Worm (Caenorhabditis elegans) whole organism, L2 larva: ENCODE measurements around the gene srg-8.

Experiments used
- C34F6.9 ChIP-seq: fragments of 150-350 bp; optimal IDR thresholded peaks from 2 replicates; lab custom pipeline; 2014; ENCODE audit warnings: missing biosample characterization, missing genetic modification characterization
- F13H6.1 ChIP-seq: sonication (generic microtip); optimal IDR thresholded peaks from 2 replicates; lab custom pipeline; 2016; ENCODE audit warnings: missing genetic modification characterization, missing compliant biosample characterization
- R02D3.7 ChIP-seq: fragments of 150-350 bp; optimal IDR thresholded peaks from 2 replicates; lab custom pipeline; 2014; ENCODE audit warnings: missing biosample characterization, missing genetic modification characterization
- Y55F3AM.14 ChIP-seq: fragments of 200-800 bp; sonication (Bioruptor generic); optimal IDR thresholded peaks from 2 replicates; lab custom pipeline; 2018; ENCODE audit warnings: mild to moderate bottlenecking, missing genetic modification characterization, missing compliant biosample characterization
- ZK546.5 ChIP-seq: sonication (generic microtip); optimal IDR thresholded peaks from 2 replicates; lab custom pipeline; 2017; ENCODE audit warnings: missing biosample characterization, missing genetic modification characterization
- aly-2 ChIP-seq: fragments of 150-350 bp; optimal IDR thresholded peaks from 2 replicates; lab custom pipeline; 2014; ENCODE audit warnings: missing biosample characterization, missing genetic modification characterization
- ama-1 ChIP-seq: fragments of 150-350 bp; optimal IDR thresholded peaks from 2 replicates; lab custom pipeline; 2018; ENCODE audit warnings: inconsistent platforms
- blmp-1 ChIP-seq: sonication (generic microtip); optimal IDR thresholded peaks from 2 replicates; lab custom pipeline; 2017; ENCODE audit warnings: missing genetic modification characterization, mild to moderate bottlenecking, missing compliant biosample characterization, antibody characterized with exemption, moderate library complexity; ENCODE audit not compliant: insufficient read depth
- ceh-16 ChIP-seq: fragments of 150-350 bp; optimal IDR thresholded peaks from 2 replicates; lab custom pipeline; 2014; ENCODE audit warnings: missing biosample characterization, missing genetic modification characterization
- ceh-82 ChIP-seq: fragments of 150-350 bp; optimal IDR thresholded peaks from 2 replicates; lab custom pipeline; 2014; ENCODE audit warnings: missing biosample characterization, missing genetic modification characterization
- crh-2 ChIP-seq: sonication (generic microtip); optimal IDR thresholded peaks from 2 replicates; lab custom pipeline; 2017; ENCODE audit warnings: missing biosample characterization, missing genetic modification characterization
- dmd-4 ChIP-seq: sonication (generic microtip); optimal IDR thresholded peaks from 2 replicates; lab custom pipeline; 2017; ENCODE audit warnings: missing biosample characterization, missing genetic modification characterization
- egl-27 ChIP-seq: sonication (generic microtip); optimal IDR thresholded peaks from 3 replicates; lab custom pipeline; 2017; ENCODE audit warnings: missing biosample characterization, missing genetic modification reagents, missing genetic modification characterization
- elt-1 ChIP-seq: fragments of 150-350 bp; optimal IDR thresholded peaks from 2 replicates; lab custom pipeline; 2014; ENCODE audit warnings: missing biosample characterization, missing genetic modification characterization
- fos-1 ChIP-seq: fragments of 150-350 bp; optimal IDR thresholded peaks from 2 replicates; lab custom pipeline; 2014; ENCODE audit warnings: missing biosample characterization, missing genetic modification characterization
- gmeb-1 ChIP-seq: fragments of 150-350 bp; optimal IDR thresholded peaks from 2 replicates; lab custom pipeline; 2014; ENCODE audit warnings: missing biosample characterization, missing genetic modification characterization
- lin-11 ChIP-seq: fragments of 150-350 bp; sonication (generic microtip); optimal IDR thresholded peaks from 2 replicates; lab custom pipeline; 2014; ENCODE audit warnings: missing biosample characterization, missing genetic modification characterization, inconsistent platforms, mixed read lengths
- lin-13 ChIP-seq: fragments of 150-350 bp; optimal IDR thresholded peaks from 2 replicates; lab custom pipeline; 2014; ENCODE audit warnings: missing biosample characterization, missing genetic modification reagents, missing genetic modification characterization
- lin-39 ChIP-seq: fragments of 150-350 bp; optimal IDR thresholded peaks from 2 replicates; lab custom pipeline; 2014; ENCODE audit warnings: missing biosample characterization, missing genetic modification reagents, missing genetic modification characterization
- mab-5 ChIP-seq: fragments of 150-350 bp; optimal IDR thresholded peaks from 2 replicates; lab custom pipeline; 2014; ENCODE audit warnings: missing biosample characterization, missing genetic modification characterization
- mbf-1 ChIP-seq: sonication (generic microtip); optimal IDR thresholded peaks from 2 replicates; lab custom pipeline; 2017; ENCODE audit warnings: missing biosample characterization, missing genetic modification characterization
- nhr-10 ChIP-seq: sonication (generic microtip); optimal IDR thresholded peaks from 2 replicates; lab custom pipeline; 2017; ENCODE audit warnings: missing biosample characterization, missing genetic modification characterization
- nhr-11 ChIP-seq: fragments of 150-350 bp; optimal IDR thresholded peaks from 2 replicates; lab custom pipeline; 2014; ENCODE audit warnings: missing biosample characterization, missing genetic modification characterization
- nhr-12 ChIP-seq: fragments of 150-350 bp; optimal IDR thresholded peaks from 2 replicates; lab custom pipeline; 2014; ENCODE audit warnings: missing biosample characterization, missing genetic modification characterization
- nhr-129 ChIP-seq: fragments of 150-350 bp; optimal IDR thresholded peaks from 2 replicates; lab custom pipeline; 2014; ENCODE audit warnings: missing biosample characterization, missing genetic modification characterization
- nhr-21 ChIP-seq: fragments of 150-350 bp; optimal IDR thresholded peaks from 2 replicates; lab custom pipeline; 2014; ENCODE audit warnings: missing biosample characterization, missing genetic modification characterization
- nhr-23 ChIP-seq: fragments of 150-350 bp; optimal IDR thresholded peaks from 2 replicates; lab custom pipeline; 2014; ENCODE audit warnings: missing biosample characterization, missing genetic modification reagents, missing genetic modification characterization
- nhr-237 ChIP-seq: fragments of 150-350 bp; optimal IDR thresholded peaks from 2 replicates; lab custom pipeline; 2014; ENCODE audit warnings: missing biosample characterization, missing genetic modification characterization
- nhr-25 ChIP-seq: fragments of 150-350 bp; sonication (generic microtip); optimal IDR thresholded peaks from 3 replicates; lab custom pipeline; 2014; ENCODE audit warnings: missing biosample characterization, missing genetic modification characterization
- nhr-6 ChIP-seq: fragments of 150-350 bp; optimal IDR thresholded peaks from 2 replicates; lab custom pipeline; 2014; ENCODE audit warnings: missing biosample characterization, missing genetic modification characterization
- nhr-77 ChIP-seq: fragments of 150-350 bp; optimal IDR thresholded peaks from 2 replicates; lab custom pipeline; 2014; ENCODE audit warnings: missing biosample characterization, missing genetic modification characterization
- peb-1 ChIP-seq: fragments of 150-350 bp; optimal IDR thresholded peaks from 2 replicates; lab custom pipeline; 2014; ENCODE audit warnings: missing biosample characterization, missing genetic modification characterization
- sem-4 ChIP-seq: fragments of 150-350 bp; optimal IDR thresholded peaks from 2 replicates; lab custom pipeline; 2014; ENCODE audit warnings: missing biosample characterization, missing genetic modification reagents, missing genetic modification characterization
- skn-1 ChIP-seq: sonication (generic microtip); optimal IDR thresholded peaks from 2 replicates; lab custom pipeline; 2017; ENCODE audit warnings: missing biosample characterization, missing genetic modification characterization
- sma-3 ChIP-seq: sonication (generic microtip); optimal IDR thresholded peaks from 2 replicates; lab custom pipeline; 2016; ENCODE audit warnings: missing genetic modification reagents, missing genetic modification characterization, missing compliant biosample characterization
- sma-9 ChIP-seq, 2 experiments: fragments of 150-350 bp in 1 of 2; sonication (generic microtip) in 1 of 2; optimal IDR thresholded peaks; 2 replicates each; lab custom pipeline; 2014 to 2016; ENCODE audit warnings: missing genetic modification characterization in 2 of 2, mild to moderate bottlenecking in 1 of 2, missing biosample characterization in 1 of 2, missing compliant biosample characterization in 1 of 2, missing genetic modification reagents in 1 of 2, moderate library complexity in 1 of 2
- unc-39 ChIP-seq: fragments of 150-350 bp; optimal IDR thresholded peaks from 2 replicates; lab custom pipeline; 2014; ENCODE audit warnings: missing biosample characterization, missing genetic modification characterization
- unc-55 ChIP-seq: fragments of 150-350 bp; sonication (generic microtip); optimal IDR thresholded peaks from 3 replicates; lab custom pipeline; 2014; ENCODE audit warnings: missing biosample characterization, missing genetic modification reagents, missing genetic modification characterization
- unc-62 ChIP-seq: fragments of 150-350 bp; optimal IDR thresholded peaks from 2 replicates; lab custom pipeline; 2014; ENCODE audit warnings: missing biosample characterization, missing genetic modification reagents, missing genetic modification characterization
- zag-1 ChIP-seq: fragments of 150-350 bp; optimal IDR thresholded peaks from 2 replicates; lab custom pipeline; 2014; ENCODE audit warnings: missing biosample characterization, missing genetic modification characterization
- ztf-11 ChIP-seq: sonication (generic microtip); optimal IDR thresholded peaks from 2 replicates; lab custom pipeline; 2017; ENCODE audit warnings: missing biosample characterization, missing genetic modification characterization
- ztf-4 ChIP-seq: fragments of 150-350 bp; optimal IDR thresholded peaks from 2 replicates; lab custom pipeline; 2014; ENCODE audit warnings: missing biosample characterization, missing genetic modification characterization

Gene srg-8

DNA sequence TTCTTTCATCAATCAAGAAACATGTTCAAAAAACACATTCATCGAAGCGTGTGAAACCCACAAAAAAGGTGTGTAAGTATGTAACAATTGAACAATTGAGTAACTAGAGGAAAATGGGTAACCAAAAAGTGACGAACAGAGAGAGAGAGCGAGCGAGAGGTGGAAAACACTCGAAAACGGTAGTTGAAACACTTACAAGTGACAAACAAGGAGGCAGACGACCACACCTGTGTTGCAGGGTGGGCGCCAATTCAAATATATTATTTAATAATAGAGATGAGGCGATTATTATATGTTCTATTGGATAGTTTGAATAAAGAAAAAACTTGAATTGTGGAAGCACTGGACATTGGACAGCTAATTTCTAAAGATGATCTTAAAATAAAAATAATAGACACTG is 34.7 kb upstream of the srg-8 start:
- TF ChIP-seq nhr-129 (tag; lab: Kevin White, UChicago) (peak; percentile 2), gmeb-1 (tag; lab: Kevin White, UChicago) (no peak)
- TF ChIP-seq, all 48 proteins: peak for 1

DNA sequence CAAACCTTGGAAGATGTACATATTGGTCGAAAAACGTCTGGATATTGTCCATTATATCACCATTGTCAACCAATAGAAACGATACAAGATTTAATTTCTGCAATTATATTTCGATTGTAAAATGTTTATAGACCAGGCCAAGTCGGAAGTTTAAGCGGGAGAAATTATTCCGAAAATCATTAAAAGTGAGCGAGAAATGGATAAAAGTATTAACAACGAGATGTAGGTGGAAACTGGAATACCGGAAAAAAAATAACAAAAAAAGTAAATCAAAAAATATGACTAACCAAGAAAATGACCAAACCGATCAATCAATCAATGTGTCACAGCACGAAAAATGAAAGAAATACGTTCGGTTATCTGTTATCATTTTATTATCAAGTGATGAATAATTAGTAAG is 32.6 kb upstream of the srg-8 start, which contains the start of gene F47D12.6:
TSS of gene F47D12.6 (minus strand) at position 101 of the 400 bp plus-strand sequence.
- TF ChIP-seq nhr-21 (tag; lab: Kevin White, UChicago) (no peak), Y55F3AM.14 (GFP tag; lab: Kevin White, UChicago) (no peak), unc-39 (no peak), fos-1 (tag; lab: Kevin White, UChicago) (peak; percentile 41), peb-1 (tag; lab: Kevin White, UChicago) (no peak), R02D3.7 (tag; lab: Kevin White, UChicago) (no peak)

DNA sequence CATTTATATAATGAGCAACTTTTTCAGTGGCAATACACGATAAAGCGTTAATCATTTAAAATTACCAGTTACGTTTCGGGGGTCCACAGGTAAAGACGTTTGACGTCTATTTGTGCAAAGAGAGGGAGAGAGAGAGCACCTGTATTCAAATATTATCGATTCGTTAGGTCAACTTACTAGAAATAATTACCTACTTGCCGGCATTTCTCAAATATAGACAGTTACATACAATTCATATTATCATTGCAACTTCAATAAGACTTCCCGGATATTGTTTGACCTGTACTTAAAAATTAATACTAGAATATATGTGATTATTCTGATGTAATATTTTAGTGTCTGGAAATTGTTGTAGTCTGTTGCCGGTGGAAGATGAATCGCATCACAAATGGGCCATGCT is 31.3 kb upstream of the srg-8 start, which contains the start of gene gadr-3:
TSS of gene gadr-3 (minus strand) at position 101 of the 400 bp plus-strand sequence.
- TF ChIP-seq nhr-10 (tag; lab: Kevin White, UChicago) (no peak), mab-5 (no peak), R02D3.7 (tag; lab: Kevin White, UChicago) (no peak), nhr-11 (tag; lab: Kevin White, UChicago) (no peak), F13H6.1 (tag; lab: Kevin White, UChicago) (no peak), fos-1 (tag; lab: Kevin White, UChicago) (no peak), ZK546.5 (tag; lab: Kevin White, UChicago) (no peak), blmp-1 (tag; lab: Kevin White, UChicago) (no peak), ceh-82 (tag; lab: Kevin White, UChicago) (no peak), mbf-1 (tag; lab: Kevin White, UChicago) (no peak), unc-55 (GFP tag; lab: Kevin White, UChicago) (no peak), ama-1 (no peak), dmd-4 (tag; lab: Kevin White, UChicago) (no peak), nhr-129 (tag; lab: Kevin White, UChicago) (no peak), sma-3 (GFP tag; lab: Kevin White, UChicago) (no peak), nhr-77 (tag; lab: Kevin White, UChicago) (no peak), elt-1 (tag; lab: Kevin White, UChicago) (no peak), aly-2 (no peak), sem-4 (no peak)

DNA sequence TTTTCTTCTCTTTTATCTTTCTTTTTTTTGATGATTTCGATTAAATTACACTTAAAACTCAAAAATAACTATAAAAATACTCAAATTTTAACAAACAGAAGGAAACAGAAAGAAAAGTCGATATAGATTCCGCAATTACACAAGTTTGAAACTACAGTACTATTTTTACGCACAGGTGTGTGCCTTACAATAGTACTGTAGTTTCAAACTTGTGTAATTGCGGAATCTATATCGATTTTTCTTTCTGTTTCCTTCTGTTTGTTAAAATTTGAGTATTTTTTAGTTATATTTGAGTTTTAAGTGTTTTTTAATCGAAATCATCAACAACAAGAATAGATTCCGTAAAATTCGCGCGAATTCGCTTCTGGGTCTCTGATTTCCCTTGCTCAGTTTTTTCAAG is 28.4 kb upstream of the srg-8 start:
- TF ChIP-seq nhr-6 (tag; lab: Kevin White, UChicago) = no peak
- TF ChIP-seq nhr-12 = no peak
- no peak for TF ChIP-seq peb-1 (tag; lab: Kevin White, UChicago)
- TF ChIP-seq lin-11 (tag; lab: Kevin White, UChicago) = no peak
- TF ChIP-seq egl-27 (tag; lab: Kevin White, UChicago) = no peak
- no peak for TF ChIP-seq ceh-82 (tag; lab: Kevin White, UChicago)
- no peak for TF ChIP-seq unc-39

DNA sequence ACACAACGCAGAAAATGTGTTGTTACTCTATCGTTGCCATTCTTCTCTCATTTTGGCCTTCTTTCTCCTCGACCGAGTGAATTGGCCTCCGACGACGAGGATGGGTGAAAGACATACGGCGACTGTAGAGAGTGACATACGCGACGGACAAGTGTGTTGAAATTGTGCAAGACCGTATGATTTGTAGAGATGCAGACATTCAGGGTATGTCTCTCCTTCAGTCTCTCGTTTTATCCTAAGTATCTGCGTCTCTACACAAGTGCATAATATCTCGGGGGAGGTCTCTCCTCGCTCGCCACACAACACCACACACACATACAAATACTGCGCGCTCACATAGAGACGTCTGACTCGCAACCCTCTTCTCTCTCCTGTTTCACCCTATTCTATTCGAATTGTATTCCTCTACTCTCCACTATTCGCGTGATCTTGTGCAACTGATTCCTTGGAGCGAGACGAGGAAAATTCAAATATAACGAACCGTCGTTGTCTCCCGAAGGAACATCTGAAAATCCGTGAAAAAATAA is 25.5 kb upstream of the srg-8 start, which contains the start of gene hmg-1.2:
TSS of gene hmg-1.2 (plus strand) at position 311 of the 527 bp plus-strand sequence.
- TF ChIP-seq lin-39 (tag; lab: Kevin White, UChicago) (no peak), sma-3 (GFP tag; lab: Kevin White, UChicago) (peak; percentile 74), dmd-4 (tag; lab: Kevin White, UChicago) (peak; percentile 55), Y55F3AM.14 (GFP tag; lab: Kevin White, UChicago) (peak; percentile 67), nhr-6 (tag; lab: Kevin White, UChicago) (peak; percentile 87), zag-1 (tag; lab: Kevin White, UChicago) (peak; percentile 52), egl-27 (tag; lab: Kevin White, UChicago) (peak; percentile 88), lin-13 (GFP tag; lab: Kevin White, UChicago) (peak; percentile 54), C34F6.9 (peak; percentile 83), mbf-1 (tag; lab: Kevin White, UChicago) (no peak), ztf-4 (tag; lab: Kevin White, UChicago) (peak; percentile 73), elt-1 (tag; lab: Kevin White, UChicago) (no peak), fos-1 (tag; lab: Kevin White, UChicago) (peak; percentile 68), sma-9 (GFP tag; optimal IDR thresholded peaks at IDR 0.05; lab: Kevin White, UChicago) (peak; percentile 92), sma-9 (tag; optimal IDR thresholded peaks at IDR 0.05; lab: Kevin White, UChicago) (no peak), ceh-16 (peak; percentile 64), skn-1 (no peak), aly-2 (no peak), ceh-82 (tag; lab: Kevin White, UChicago) (no peak), nhr-23 (tag; lab: Kevin White, UChicago) (no peak), nhr-12 (no peak), mab-5 (peak; percentile 43), nhr-237 (no peak), sem-4 (peak; percentile 65), unc-62 (GFP tag; lab: Kevin White, UChicago) (peak; percentile 44), nhr-77 (tag; lab: Kevin White, UChicago) (no peak), ama-1 (no peak), peb-1 (tag; lab: Kevin White, UChicago) (no peak), crh-2 (tag; lab: Kevin White, UChicago) (peak; percentile 83), nhr-25 (tag; lab: Kevin White, UChicago) (peak; percentile 83), gmeb-1 (tag; lab: Kevin White, UChicago) (peak; percentile 60), unc-55 (GFP tag; lab: Kevin White, UChicago) (peak; percentile 82), ztf-11 (no peak), unc-39 (no peak)
